Fruit fly (Drosophila melanogaster) whole organism, embryonic: ENCODE measurements around the gene CG14818.

Experiments
- Adf1 ChIP-seq: fragments of 200-800 bp; sonication (Bioruptor generic); IDR thresholded peaks from 2 replicates; pipeline ENCODE4 v1.3.6; 2022; ENCODE audit warnings: missing biosample characterization, missing genetic modification characterization
- CG10543 ChIP-seq: fragments of 200-800 bp; sonication (Bioruptor generic); optimal IDR thresholded peaks from 3 replicates; lab custom pipeline; 2017; ENCODE audit warnings: missing biosample characterization, mild to moderate bottlenecking, missing genetic modification characterization, moderate library complexity
- CG10979 ChIP-seq: fragments of 200-800 bp; sonication (Bioruptor generic); optimal IDR thresholded peaks from 2 replicates; lab custom pipeline; 2018; ENCODE audit warnings: missing biosample characterization, mild to moderate bottlenecking, missing genetic modification characterization, moderate library complexity
- CG11723 ChIP-seq: fragments of 200-800 bp; sonication (Bioruptor generic); optimal IDR thresholded peaks from 2 replicates; lab custom pipeline; 2017; ENCODE audit warnings: missing biosample characterization, mild to moderate bottlenecking, missing genetic modification characterization
- CG12744 ChIP-seq: fragments of 200-800 bp; sonication (Bioruptor generic); optimal IDR thresholded peaks from 2 replicates; lab custom pipeline; 2016; ENCODE audit warnings: missing biosample characterization, missing genetic modification characterization
- CG12942 ChIP-seq: fragments of 200-800 bp; sonication (Bioruptor generic); optimal IDR thresholded peaks from 3 replicates; lab custom pipeline; 2016; ENCODE audit warnings: missing biosample characterization, missing genetic modification characterization
- CG13894 ChIP-seq: fragments of 200-800 bp; sonication (Bioruptor generic); optimal IDR thresholded peaks from 3 replicates; lab custom pipeline; 2018; ENCODE audit warnings: missing biosample characterization, mild to moderate bottlenecking, missing genetic modification characterization, moderate library complexity
- CG15011 ChIP-seq: fragments of 200-800 bp; sonication (Bioruptor generic); optimal IDR thresholded peaks from 3 replicates; lab custom pipeline; 2018; ENCODE audit warnings: missing biosample characterization, mild to moderate bottlenecking, missing genetic modification characterization
- CG1792 ChIP-seq: fragments of 200-800 bp; sonication (Bioruptor generic); optimal IDR thresholded peaks from 2 replicates; lab custom pipeline; 2016; ENCODE audit warnings: missing biosample characterization, missing genetic modification characterization
- CG18011 ChIP-seq: fragments of 200-800 bp; sonication (Bioruptor generic); optimal IDR thresholded peaks from 2 replicates; lab custom pipeline; 2017; ENCODE audit warnings: missing biosample characterization, missing genetic modification characterization, mild to moderate bottlenecking, moderate library complexity, missing genotype
- CG30403 ChIP-seq: fragments of 200-800 bp; sonication (Bioruptor generic); optimal IDR thresholded peaks from 3 replicates; lab custom pipeline; 2016; ENCODE audit warnings: missing biosample characterization, missing genetic modification characterization
- CG3163 ChIP-seq: fragments of 200-800 bp; sonication (Bioruptor generic); optimal IDR thresholded peaks from 3 replicates; lab custom pipeline; 2016; ENCODE audit warnings: missing biosample characterization, missing genetic modification characterization
- CG34376 ChIP-seq: fragments of 200-800 bp; sonication (Bioruptor generic); optimal IDR thresholded peaks from 2 replicates; lab custom pipeline; 2018; ENCODE audit warnings: missing biosample characterization, mild to moderate bottlenecking, missing genetic modification characterization
- CG3838 ChIP-seq: fragments of 200-800 bp; sonication (Bioruptor generic); optimal IDR thresholded peaks from 3 replicates; lab custom pipeline; 2016; ENCODE audit warnings: missing biosample characterization, missing genetic modification characterization
- CG4617 ChIP-seq: fragments of 200-800 bp; sonication (Bioruptor generic); optimal IDR thresholded peaks from 3 replicates; lab custom pipeline; 2016; ENCODE audit warnings: missing biosample characterization, missing genetic modification characterization, borderline replicate concordance
- CG6683 ChIP-seq: fragments of 200-800 bp; sonication (Bioruptor generic); optimal IDR thresholded peaks from 2 replicates; lab custom pipeline; 2017; ENCODE audit warnings: missing biosample characterization, mild to moderate bottlenecking, missing genetic modification characterization, missing genetic modification reagents
- CG6765 ChIP-seq: fragments of 200-800 bp; sonication (Bioruptor generic); optimal IDR thresholded peaks from 3 replicates; lab custom pipeline; 2017; ENCODE audit warnings: missing biosample characterization, mild to moderate bottlenecking, missing genetic modification characterization
- CG8359 ChIP-seq: fragments of 200-800 bp; sonication (Bioruptor generic); optimal IDR thresholded peaks from 2 replicates; lab custom pipeline; 2017; ENCODE audit warnings: missing biosample characterization, mild to moderate bottlenecking, missing genetic modification characterization, borderline replicate concordance
- CG9797 ChIP-seq: fragments of 200-800 bp; sonication (Bioruptor generic); optimal IDR thresholded peaks from 3 replicates; lab custom pipeline; 2018; ENCODE audit warnings: missing biosample characterization, mild to moderate bottlenecking, missing genetic modification characterization
- Dref ChIP-seq: fragments of 200-800 bp; sonication (Bioruptor generic); IDR thresholded peaks from 2 replicates; pipeline ENCODE4 v1.3.6; 2022; ENCODE audit warnings: missing biosample characterization, missing genetic modification characterization
- Ets97D ChIP-seq: fragments of 200-800 bp; sonication (Bioruptor generic); optimal IDR thresholded peaks from 3 replicates; lab custom pipeline; 2016; ENCODE audit warnings: missing biosample characterization, missing genetic modification characterization
- Fer1 ChIP-seq: fragments of 200-800 bp; sonication (Bioruptor generic); optimal IDR thresholded peaks from 2 replicates; lab custom pipeline; 2017; ENCODE audit warnings: missing biosample characterization, mild to moderate bottlenecking, missing genetic modification characterization
- Hmr ChIP-seq: fragments of 200-800 bp; sonication (Bioruptor generic); optimal IDR thresholded peaks from 3 replicates; lab custom pipeline; 2017; ENCODE audit warnings: mild to moderate bottlenecking, missing biosample characterization, missing genetic modification reagents, missing genetic modification characterization
- Lim3 ChIP-seq: fragments of 200-800 bp; sonication (Bioruptor generic); IDR thresholded peaks from 2 replicates; pipeline ENCODE4 v1.3.6; 2022; ENCODE audit warnings: missing biosample characterization, missing genetic modification characterization
- MESR4 ChIP-seq: fragments of 200-800 bp; sonication (Bioruptor generic); optimal IDR thresholded peaks from 2 replicates; lab custom pipeline; 2018; ENCODE audit warnings: missing biosample characterization, mild to moderate bottlenecking, missing genetic modification characterization, moderate library complexity
- Max ChIP-seq: fragments of 200-800 bp; sonication (Bioruptor generic); optimal IDR thresholded peaks from 2 replicates; lab custom pipeline; 2016; ENCODE audit warnings: missing biosample characterization, mild to moderate bottlenecking, missing genetic modification characterization
- Sox102F ChIP-seq: fragments of 200-800 bp; sonication (Bioruptor generic); optimal IDR thresholded peaks from 2 replicates; lab custom pipeline; 2018; ENCODE audit warnings: missing biosample characterization, mild to moderate bottlenecking, missing genetic modification characterization, moderate library complexity
- Xbp1 ChIP-seq: fragments of 200-800 bp; sonication (Bioruptor generic); optimal IDR thresholded peaks from 3 replicates; lab custom pipeline; 2016; ENCODE audit warnings: missing biosample characterization, mild to moderate bottlenecking, missing genetic modification characterization
- amos ChIP-seq: fragments of 200-800 bp; sonication (Bioruptor generic); IDR thresholded peaks from 2 replicates; pipeline ENCODE4 v1.3.6; 2022; ENCODE audit warnings: missing biosample characterization, missing genetic modification characterization; ENCODE audit not compliant: partially characterized antibody
- ap ChIP-seq: fragments of 200-800 bp; sonication (Bioruptor generic); IDR thresholded peaks from 2 replicates; pipeline ENCODE4 v1.3.6; 2022; ENCODE audit warnings: missing biosample characterization, missing genetic modification characterization
- ato ChIP-seq: fragments of 200-800 bp; sonication (Bioruptor generic); IDR thresholded peaks from 2 replicates; pipeline ENCODE4 v1.3.6; 2022; ENCODE audit warnings: missing biosample characterization, missing genetic modification characterization; ENCODE audit not compliant: partially characterized antibody
- az2 ChIP-seq: fragments of 200-800 bp; sonication (Bioruptor generic); optimal IDR thresholded peaks from 3 replicates; lab custom pipeline; 2016; ENCODE audit warnings: missing biosample characterization, missing genetic modification characterization
- bcd ChIP-seq: fragments of 200-800 bp; sonication (Bioruptor generic); optimal IDR thresholded peaks from 2 replicates; lab custom pipeline; 2017; ENCODE audit warnings: missing biosample characterization, mild to moderate bottlenecking, missing genetic modification characterization
- cg ChIP-seq: fragments of 200-800 bp; sonication (Bioruptor generic); optimal IDR thresholded peaks from 3 replicates; lab custom pipeline; 2019; ENCODE audit warnings: missing biosample characterization, mild to moderate bottlenecking, missing genetic modification characterization, moderate library complexity
- dmrt11E ChIP-seq: fragments of 200-800 bp; sonication (Bioruptor generic); optimal IDR thresholded peaks from 3 replicates; lab custom pipeline; 2018; ENCODE audit warnings: missing biosample characterization, mild to moderate bottlenecking, missing genetic modification characterization, moderate library complexity
- esg ChIP-seq: fragments of 200-800 bp; sonication (Bioruptor generic); conservative IDR thresholded peaks from 2 replicates; pipeline ENCODE4 v1.3.6; 2022; ENCODE audit warnings: missing biosample characterization, missing genetic modification characterization
- exex ChIP-seq: fragments of 200-800 bp; sonication (Bioruptor generic); optimal IDR thresholded peaks from 4 replicates; lab custom pipeline; 2018; ENCODE audit warnings: missing biosample characterization, mild to moderate bottlenecking, missing genetic modification characterization, moderate library complexity
- fu2 ChIP-seq: fragments of 200-800 bp; sonication (Bioruptor generic); optimal IDR thresholded peaks from 2 replicates; lab custom pipeline; 2016; ENCODE audit warnings: missing biosample characterization, missing genetic modification characterization
- hkb ChIP-seq, 2 experiments: fragments of 200-800 bp in 1 of 2; fragments of >200 bp in 1 of 2; sonication (Bioruptor generic) in 1 of 2; IDR thresholded peaks in 1 of 2; optimal IDR thresholded peaks in 1 of 2; 2 replicates each; pipeline versions ENCODE4 v1.3.6 to Lab custom; 2017 to 2022; ENCODE audit warnings: missing biosample characterization in 1 of 2, missing genetic modification characterization in 1 of 2
- inv ChIP-seq: fragments of 200-800 bp; sonication (Bioruptor generic); IDR thresholded peaks from 2 replicates; pipeline ENCODE4 v1.3.6; 2022; ENCODE audit warnings: missing biosample characterization, missing genetic modification characterization; ENCODE audit not compliant: partially characterized antibody
- lilli ChIP-seq: fragments of 200-800 bp; sonication (Bioruptor generic); optimal IDR thresholded peaks from 3 replicates; lab custom pipeline; 2016; ENCODE audit warnings: missing biosample characterization, missing genetic modification characterization
- lov ChIP-seq, 2 experiments: fragments of 200-800 bp in 1 of 2; fragments of >200 bp in 1 of 2; sonication (Bioruptor generic) in 1 of 2; IDR thresholded peaks in 1 of 2; optimal IDR thresholded peaks in 1 of 2; 2 replicates in 1 of 2; 3 replicates in 1 of 2; pipeline versions ENCODE4 v1.3.6 to Lab custom; 2017 to 2022; ENCODE audit warnings: missing biosample characterization in 1 of 2, missing genetic modification characterization in 1 of 2
- mam ChIP-seq: fragments of 200-800 bp; sonication (Bioruptor generic); optimal IDR thresholded peaks from 3 replicates; lab custom pipeline; 2016; ENCODE audit warnings: missing biosample characterization, missing genetic modification characterization
- mld ChIP-seq: fragments of 200-800 bp; sonication (Bioruptor generic); IDR thresholded peaks from 3 replicates; pipeline ENCODE4 v1.3.6; 2022; ENCODE audit warnings: missing biosample characterization, missing genetic modification characterization; ENCODE audit not compliant: partially characterized antibody
- oc ChIP-seq: fragments of 200-800 bp; sonication (Bioruptor generic); optimal IDR thresholded peaks from 2 replicates; lab custom pipeline; 2018; ENCODE audit warnings: missing biosample characterization, mild to moderate bottlenecking, missing genetic modification characterization, moderate library complexity
- onecut ChIP-seq: fragments of 200-800 bp; sonication (Bioruptor generic); IDR thresholded peaks from 2 replicates; pipeline ENCODE4 v1.3.6; 2022; ENCODE audit warnings: missing biosample characterization, missing genetic modification characterization
- tio ChIP-seq: fragments of 200-800 bp; sonication (Bioruptor generic); optimal IDR thresholded peaks from 2 replicates; lab custom pipeline; 2017; ENCODE audit warnings: missing biosample characterization, missing genetic modification characterization, inconsistent platforms
- unc-4 ChIP-seq: fragments of 200-800 bp; sonication (Bioruptor generic); IDR thresholded peaks from 2 replicates; pipeline ENCODE4 v1.3.6; 2022; ENCODE audit warnings: missing biosample characterization, missing genetic modification characterization; ENCODE audit not compliant: partially characterized antibody
- z ChIP-seq: fragments of 200-800 bp; sonication (Bioruptor generic); IDR thresholded peaks from 3 replicates; pipeline ENCODE4 v1.3.6; 2022; ENCODE audit warnings: missing biosample characterization, missing genetic modification characterization

The CG14818 gene

dm6 chrX:1868586-1869111 is 10.9 kb downstream of the CG14818 start, which contains the start of the genes CG14803 and Pex5 (continued):
- TF ChIP-seq mld (GFP tag; lab: Robert Waterston, UW) (no peak), CG3838 (GFP tag; lab: Kevin White, UChicago) (no peak), cg (GFP tag; lab: Kevin White, UChicago) (no peak), esg (no peak), Lim3 (GFP tag; lab: Robert Waterston, UW) (no peak), CG12744 (GFP tag; lab: Kevin White, UChicago) (no peak), oc (tag; lab: Kevin White, UChicago) (no peak), mam (GFP tag; lab: Kevin White, UChicago) (no peak), CG15011 (GFP tag; lab: Kevin White, UChicago) (no peak), ato (GFP tag; lab: Robert Waterston, UW) (peak; percentile 38), Ets97D (peak; percentile 19), CG13894 (tag; lab: Kevin White, UChicago) (no peak), CG12942 (GFP tag; lab: Kevin White, UChicago) (no peak), Sox102F (GFP tag; lab: Kevin White, UChicago) (no peak), CG6683 (GFP tag; lab: Kevin White, UChicago) (no peak), CG10979 (tag; lab: Kevin White, UChicago) (no peak), Xbp1 (GFP tag; lab: Kevin White, UChicago) (no peak), CG6765 (no peak), Fer1 (peak; percentile 33), onecut (GFP tag; lab: Robert Waterston, UW) (no peak), CG1792 (GFP tag; lab: Kevin White, UChicago) (no peak), lov (optimal IDR thresholded peaks at IDR 0.05; lab: Kevin White, UChicago) (no peak), lov (GFP tag; IDR thresholded peaks at IDR 0.05; lab: Robert Waterston, UW) (no peak), CG8359 (GFP tag; lab: Kevin White, UChicago) (no peak), exex (no peak), MESR4 (GFP tag; lab: Kevin White, UChicago) (peak; percentile 78), CG9797 (GFP tag; lab: Kevin White, UChicago) (peak; percentile 3), ap (GFP tag; lab: Robert Waterston, UW) (no peak), Max (no peak), CG30403 (no peak), lilli (GFP tag; lab: Kevin White, UChicago) (no peak), amos (peak; percentile 59; the same call in 1 of the 2 replicates), bcd (GFP tag; lab: Kevin White, UChicago) (no peak), CG10543 (no peak), unc-4 (peak; percentile 65), Adf1 (GFP tag; lab: Robert Waterston, UW) (no peak), Dref (peak; percentile 77), CG34376 (GFP tag; lab: Kevin White, UChicago) (peak; percentile 62), dmrt11E (no peak), tio (GFP tag; lab: Kevin White, UChicago) (no peak), CG4617 (GFP tag; lab: Kevin White, UChicago) (peak; percentile 41), z (GFP tag; lab: Robert Waterston, UW) (no peak), CG18011 (GFP tag; lab: Kevin White, UChicago) (no peak), az2 (GFP tag; lab: Kevin White, UChicago) (no peak), fu2 (no peak), Hmr (GFP tag; lab: Kevin White, UChicago) (no peak), inv (no peak), hkb (optimal IDR thresholded peaks at IDR 0.05; lab: Kevin White, UChicago) (no peak), hkb (GFP tag; IDR thresholded peaks at IDR 0.05; lab: Robert Waterston, UW) (no peak), CG3163 (GFP tag; lab: Kevin White, UChicago) (no peak), CG11723 (no peak)
